Fruit fly (Drosophila melanogaster): ENCODE data around the gene CG4598.

CG4598 gene

DNA sequence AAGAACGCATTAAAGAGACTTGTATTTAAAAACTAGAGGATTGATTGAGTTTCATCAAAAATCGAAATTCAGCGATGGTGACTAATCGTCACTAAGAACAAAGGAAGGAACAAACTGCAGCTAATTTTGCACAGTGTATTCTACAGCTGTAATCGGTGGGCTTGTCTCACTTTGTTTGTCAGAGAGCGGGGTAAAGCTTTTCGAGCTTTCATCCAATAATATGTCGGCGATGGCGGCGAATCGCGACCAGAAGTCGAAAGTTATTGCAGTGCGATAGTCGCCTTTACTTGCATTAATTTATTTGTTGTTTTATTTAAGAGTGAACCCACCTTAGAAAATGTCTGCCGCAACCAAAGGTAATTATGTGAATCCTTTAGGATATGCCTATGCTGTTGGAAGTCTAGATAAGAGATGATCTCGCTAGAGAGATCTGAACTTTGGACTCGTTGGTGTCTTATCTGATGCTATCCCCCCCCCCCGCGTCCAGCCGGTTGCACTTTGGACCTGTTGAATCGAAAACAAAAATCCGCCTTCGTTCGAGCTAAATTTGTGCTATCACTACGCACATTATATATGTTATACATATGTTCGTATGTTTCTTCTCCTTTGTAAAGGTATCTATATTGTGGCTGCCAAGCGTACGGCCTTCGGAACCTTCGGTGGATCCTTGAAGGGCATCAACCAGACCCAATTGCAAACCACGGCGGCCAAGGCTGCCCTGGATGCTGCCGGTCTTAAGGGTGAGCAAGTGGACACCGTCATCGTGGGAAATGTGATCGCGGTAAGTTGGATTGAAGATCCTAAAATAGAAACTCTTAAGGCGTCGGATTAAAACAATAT is 3.2 kb upstream of the CG4598 start, which contains the start of gene yip2 (continued):
- no peak for TF ChIP-seq CG8359 (GFP tag; optimal IDR thresholded peaks at IDR 0.05; ENCODE audit: borderline replicate concordance)
- no peak for TF ChIP-seq CG31365 (tag; optimal IDR thresholded peaks at IDR 0.05)
- peak; percentile 49 for TF ChIP-seq Deaf1 (tag; optimal IDR thresholded peaks at IDR 0.05)
- TF ChIP-seq CG17912 (GFP tag; optimal IDR thresholded peaks at IDR 0.05): no peak
- no peak for TF ChIP-seq CG6175 (GFP tag; IDR thresholded peaks at IDR 0.05)
- TF ChIP-seq phol (tag; optimal IDR thresholded peaks at IDR 0.05): peak; percentile 53
- peak; percentile 38 to 68 for TF ChIP-seq dpn (GFP tag; optimal IDR thresholded peaks at IDR 0.05)

DNA sequence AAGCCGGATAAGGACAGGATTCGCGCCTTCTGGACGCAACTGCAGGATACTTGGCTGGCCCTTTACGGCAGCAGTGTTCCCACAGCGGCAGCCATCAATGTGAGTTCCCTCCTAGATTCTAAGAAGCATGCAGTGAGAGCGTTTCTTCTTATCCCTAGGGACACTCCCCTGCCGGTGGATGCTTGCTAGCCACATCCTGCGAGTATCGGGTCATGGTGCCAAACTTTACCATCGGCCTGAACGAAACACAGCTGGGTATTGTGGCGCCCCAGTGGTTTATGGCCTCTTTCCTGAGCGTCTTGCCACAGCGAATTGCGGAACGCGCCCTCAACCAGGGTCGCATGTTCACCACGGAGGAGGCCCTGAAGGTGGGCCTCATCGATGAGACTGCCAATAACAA is 800 bp downstream of the CG4598 start:
- 0 out of 2 replicates have a peak, but pooled peaks have one; percentile 26 for TF ChIP-seq bbx (GFP tag; IDR thresholded peaks at IDR 0.05; ENCODE audit: partially characterized antibody)
- peak; percentile 26; the same call in 1 of the 2 replicates for TF ChIP-seq gsb (GFP tag; IDR thresholded peaks at IDR 0.05)
- TF ChIP-seq unpg (GFP tag; optimal IDR thresholded peaks at IDR 0.05): no peak
- TF ChIP-seq BEAF-32 (GFP tag; optimal IDR thresholded peaks at IDR 0.05): no peak
- no peak for TF ChIP-seq Sox100B (GFP tag; optimal IDR thresholded peaks at IDR 0.05)
- peak; percentile 67 for TF ChIP-seq Ets65A (GFP tag)
- TF ChIP-seq Opbp (GFP tag; IDR thresholded peaks at IDR 0.05; ENCODE audit: partially characterized antibody): peak; percentile 46; the same call in 1 of the 3 replicates
- TF ChIP-seq jigr1 (GFP tag; IDR thresholded peaks at IDR 0.05): 0 out of 3 replicates have a peak, but pooled peaks have one; percentile 37
- peak; percentile 56 for TF ChIP-seq Med (GFP tag)
- TF ChIP-seq MTF-1 (GFP tag; optimal IDR thresholded peaks at IDR 0.05; ENCODE audit: borderline replicate concordance): no peak

DNA sequence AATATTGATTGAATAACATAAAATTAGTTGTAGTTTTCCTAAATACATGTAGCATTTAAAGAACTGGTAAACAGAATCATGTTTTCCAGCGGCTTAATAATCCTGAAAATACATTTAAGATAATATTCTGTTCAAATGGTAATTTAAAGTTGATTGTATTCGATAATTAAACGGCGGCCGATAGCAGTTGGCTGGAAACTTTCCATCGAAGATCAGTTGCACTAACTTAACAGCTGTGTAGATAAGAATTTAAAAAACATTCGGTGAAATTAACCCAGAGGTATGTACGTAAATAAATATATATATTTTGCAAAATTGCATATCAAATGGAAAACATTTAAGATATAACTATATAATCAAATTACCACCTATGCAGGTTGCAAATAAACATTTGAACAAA is 1.5 kb downstream of the CG4598 start, which contains the start of gene CG4594:
Gene CG4594 (plus strand): TSS at position 212 of the 400 bp plus-strand sequence.
- TF ChIP-seq odd (GFP tag; optimal IDR thresholded peaks at IDR 0.05): no peak
- no peak for TF ChIP-seq Dek (tag; optimal IDR thresholded peaks at IDR 0.05)
- TF ChIP-seq CG6791 (GFP tag; IDR thresholded peaks at IDR 0.05; ENCODE audit: partially characterized antibody): peak; percentile 15; the same call in 2 of the 3 replicates
- peak in 1 of 2 experiments; percentile 71 for TF ChIP-seq crp (GFP tag; optimal IDR thresholded peaks at IDR 0.05)
- 0 out of 2 replicates have a peak, but pooled peaks have one; percentile 8 for TF ChIP-seq MBD-R2 (GFP tag; IDR thresholded peaks at IDR 0.05)
- TF ChIP-seq mam (GFP tag; optimal IDR thresholded peaks at IDR 0.05): no peak
- TF ChIP-seq klu (GFP tag; IDR thresholded peaks at IDR 0.05): no peak
- no peak for TF ChIP-seq pb (GFP tag; optimal IDR thresholded peaks at IDR 0.05)
- peak; percentile 80 for TF ChIP-seq E2f2 (GFP tag; IDR thresholded peaks at IDR 0.05)
- TF ChIP-seq sisA (GFP tag; IDR thresholded peaks at IDR 0.05): no peak
- no peak for TF ChIP-seq CG2202 (tag; optimal IDR thresholded peaks at IDR 0.05)
- no peak for TF ChIP-seq dpn (GFP tag; optimal IDR thresholded peaks at IDR 0.05)
- TF ChIP-seq oc (tag; optimal IDR thresholded peaks at IDR 0.05): no peak
- no peak for TF ChIP-seq Deaf1 (tag; optimal IDR thresholded peaks at IDR 0.05)
- TF ChIP-seq Scr (GFP tag; IDR thresholded peaks at IDR 0.05; ENCODE audit: partially characterized antibody): 0 out of 2 replicates have a peak, but pooled peaks have one; percentile 32
- TF ChIP-seq scrt (GFP tag; optimal IDR thresholded peaks at IDR 0.05): no peak
- peak; percentile 3 for TF ChIP-seq CG2116 (GFP tag; optimal IDR thresholded peaks at IDR 0.05)
- TF ChIP-seq corto (GFP tag; optimal IDR thresholded peaks at IDR 0.05): no peak
- no peak for TF ChIP-seq CG15011 (GFP tag; optimal IDR thresholded peaks at IDR 0.05)
- no peak for TF ChIP-seq CG14965 (GFP tag; optimal IDR thresholded peaks at IDR 0.05; ENCODE audit: borderline replicate concordance)
- TF ChIP-seq zen2 (GFP tag; IDR thresholded peaks at IDR 0.05; ENCODE audit: partially characterized antibody): no peak
- TF ChIP-seq BtbVII (GFP tag; optimal IDR thresholded peaks at IDR 0.05): no peak
- no peak for TF ChIP-seq HLH54F (GFP tag; optimal IDR thresholded peaks at IDR 0.05)
- TF ChIP-seq CG32767 (GFP tag; IDR thresholded peaks at IDR 0.05): no peak
- TF ChIP-seq CG3726 (GFP tag; IDR thresholded peaks at IDR 0.05): no peak
- no peak for TF ChIP-seq CG31388 (GFP tag; optimal IDR thresholded peaks at IDR 0.05)
- no peak for TF ChIP-seq Elba2 (GFP tag; optimal IDR thresholded peaks at IDR 0.05)
- TF ChIP-seq otp (GFP tag; IDR thresholded peaks at IDR 0.05): no peak
- TF ChIP-seq CG3407 (GFP tag; optimal IDR thresholded peaks at IDR 0.05): no peak
- no peak for TF ChIP-seq CG1832 (GFP tag; optimal IDR thresholded peaks at IDR 0.05)

Data from whole organism, embryonic.